Fruit fly (Drosophila melanogaster) whole organism, pupa: ENCODE results near the gene CG4768.

Experiments used
- CG12605 ChIP-seq: fragments of 200-800 bp; sonication (Bioruptor generic); IDR thresholded peaks from 2 replicates; pipeline ENCODE4 v1.3.6; 2022; ENCODE audit warnings: missing biosample characterization, missing genetic modification characterization
- CG14655 ChIP-seq: fragments of 200-800 bp; sonication (Bioruptor generic); optimal IDR thresholded peaks from 3 replicates; lab custom pipeline; 2017; ENCODE audit warnings: mild to moderate bottlenecking, missing biosample characterization, missing genetic modification reagents, missing genetic modification characterization
- CG17806 ChIP-seq: fragments of 200-800 bp; sonication (Bioruptor generic); optimal IDR thresholded peaks from 2 replicates; lab custom pipeline; 2018; ENCODE audit warnings: missing biosample characterization, mild to moderate bottlenecking, missing genetic modification characterization, moderate library complexity
- CG32121 ChIP-seq: fragments of 200-800 bp; sonication (Bioruptor generic); IDR thresholded peaks from 2 replicates; pipeline ENCODE4 v1.3.6; 2022; ENCODE audit warnings: missing biosample characterization, missing genetic modification characterization
- CG9948 ChIP-seq: fragments of 200-800 bp; sonication (Bioruptor generic); optimal IDR thresholded peaks from 2 replicates; lab custom pipeline; 2018; ENCODE audit warnings: missing biosample characterization, mild to moderate bottlenecking, missing genetic modification characterization, moderate library complexity
- EcR ChIP-seq: fragments of 200-800 bp; sonication (Bioruptor generic); optimal IDR thresholded peaks from 3 replicates; lab custom pipeline; 2019; ENCODE audit warnings: missing biosample characterization, missing genetic modification characterization, mild to moderate bottlenecking, moderate library complexity, missing genetic modification reagents
- Ets98B ChIP-seq: fragments of 200-800 bp; sonication (Bioruptor generic); IDR thresholded peaks from 2 replicates; pipeline ENCODE4 v1.3.6; 2022; ENCODE audit warnings: missing biosample characterization, missing genetic modification characterization
- gl ChIP-seq: fragments of 200-800 bp; sonication (Bioruptor generic); optimal IDR thresholded peaks from 2 replicates; lab custom pipeline; 2018; ENCODE audit warnings: missing biosample characterization, mild to moderate bottlenecking, missing genetic modification characterization

DNA sequence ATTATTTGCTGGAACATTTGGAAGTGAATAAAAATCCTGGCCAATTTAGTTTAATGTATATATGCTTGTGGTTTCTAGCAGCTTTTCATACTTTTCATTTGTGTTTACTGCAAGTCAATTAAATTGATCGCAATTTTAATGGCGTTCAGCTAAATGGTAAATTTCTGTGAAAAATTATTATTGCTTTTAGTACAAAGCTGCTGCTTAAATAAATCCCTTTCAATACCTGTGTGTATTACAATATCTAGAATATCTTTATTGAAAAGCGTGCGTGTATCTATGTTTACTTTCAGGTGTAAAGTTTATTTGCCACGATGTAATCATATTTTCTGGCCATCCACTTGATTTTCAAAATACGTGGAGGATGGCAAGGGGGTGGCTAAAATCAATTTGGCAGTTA lies 13.8 kb downstream of the CG4768 start, which contains the start of gene ppk28:
- TF ChIP-seq gl (tag; lab: Kevin White, UChicago) (no peak), EcR (no peak), CG14655 (GFP tag; lab: Kevin White, UChicago) (no peak), CG9948 (tag; lab: Kevin White, UChicago) (no peak), CG12605 (GFP tag; lab: Robert Waterston, UW) (no peak), CG32121 (no peak), Ets98B (GFP tag; lab: Robert Waterston, UW) (no peak), CG17806 (tag; lab: Kevin White, UChicago) (no peak)
